Worm (Caenorhabditis elegans): ENCODE results near the gene Y50D7A.8.

DNA sequence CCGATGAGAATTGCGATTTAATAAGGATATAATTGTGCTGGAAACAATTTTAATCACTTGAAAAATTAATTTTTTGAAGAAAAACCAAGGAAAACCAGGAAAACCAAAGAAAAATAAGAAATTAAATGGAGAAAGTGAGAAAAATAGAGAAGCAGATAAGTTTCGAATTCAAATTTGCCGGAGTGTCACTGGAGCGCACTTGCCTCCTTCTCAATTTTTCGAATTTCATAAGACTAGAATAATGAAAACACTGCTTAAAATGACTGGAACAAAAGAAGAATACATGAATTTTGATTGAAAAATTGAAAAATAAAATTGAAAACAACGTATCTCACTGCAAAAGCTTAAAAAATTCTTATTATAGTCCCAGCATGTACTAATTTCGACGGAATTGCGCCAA, 5.4 kb upstream of the Y50D7A.8 start:
- no peak for TF ChIP-seq tra-4 (tag; optimal IDR thresholded peaks at IDR 0.05)
- no peak for TF ChIP-seq tbx-11 (GFP tag; IDR thresholded peaks at IDR 0.05)

All from whole organism, early embryonic.